Worm (Caenorhabditis elegans) whole organism, early embryonic: Measurements from ENCODE around the gene Y54G2A.40.

Experiments
- B0310.2 ChIP-seq: sonication (generic microtip); optimal IDR thresholded peaks from 2 replicates; lab custom pipeline; 2016; ENCODE audit warnings: mild to moderate bottlenecking, missing genetic modification characterization, missing compliant biosample characterization
- F13C5.2 ChIP-seq: sonication (generic microtip); optimal IDR thresholded peaks from 2 replicates; lab custom pipeline; 2017; ENCODE audit warnings: mild to moderate bottlenecking, missing genetic modification characterization, inconsistent platforms, missing compliant biosample characterization
- aly-1 ChIP-seq: sonication (generic microtip); optimal IDR thresholded peaks from 2 replicates; lab custom pipeline; 2016; ENCODE audit warnings: missing genetic modification characterization, missing compliant biosample characterization
- ama-1 ChIP-seq: fragments of 150-350 bp; optimal IDR thresholded peaks from 2 replicates; lab custom pipeline; 2014
- ceh-13 ChIP-seq: fragments of 200-800 bp; sonication (Bioruptor generic); optimal IDR thresholded peaks from 2 replicates; lab custom pipeline; 2018; ENCODE audit warnings: mild to moderate bottlenecking, missing genetic modification characterization, missing compliant biosample characterization
- ceh-36 ChIP-seq: sonication (generic microtip); optimal IDR thresholded peaks from 2 replicates; lab custom pipeline; 2016; ENCODE audit warnings: missing genetic modification characterization, inconsistent platforms, missing compliant biosample characterization
- ets-7 ChIP-seq: sonication (generic microtip); optimal IDR thresholded peaks from 2 replicates; lab custom pipeline; 2016; ENCODE audit warnings: missing genotype, missing genetic modification characterization, missing compliant biosample characterization
- flt-1 ChIP-seq: fragments of 200-800 bp; sonication (Bioruptor generic); IDR thresholded peaks from 2 replicates; pipeline ENCODE4 v1.3.6; 2022; ENCODE audit warnings: missing genetic modification characterization, missing compliant biosample characterization
- hmbx-1 ChIP-seq: sonication (generic microtip); optimal IDR thresholded peaks from 2 replicates; lab custom pipeline; 2016; ENCODE audit warnings: mild to moderate bottlenecking, missing genetic modification characterization, missing compliant biosample characterization
- hmg-4 ChIP-seq: fragments of 200-800 bp; sonication (Bioruptor generic); optimal IDR thresholded peaks from 2 replicates; lab custom pipeline; 2018; ENCODE audit warnings: mild to moderate bottlenecking, missing genetic modification characterization, missing compliant biosample characterization
- hnd-1 ChIP-seq: sonication (generic microtip); optimal IDR thresholded peaks from 2 replicates; lab custom pipeline; 2016; ENCODE audit warnings: missing genetic modification characterization, missing compliant biosample characterization
- pes-1 ChIP-seq: fragments of 200-800 bp; sonication (Bioruptor generic); IDR thresholded peaks from 2 replicates; pipeline ENCODE4 v1.3.6; 2022; ENCODE audit warnings: missing genetic modification reagents, missing genetic modification characterization, missing compliant biosample characterization
- sea-1 ChIP-seq: fragments of 200-800 bp; sonication (Bioruptor generic); conservative IDR thresholded peaks from 2 replicates; pipeline ENCODE4 v1.3.6; 2022; ENCODE audit warnings: missing genetic modification characterization, missing compliant biosample characterization

- no peak for TF ChIP-seq ama-1 (lab: Kevin White, UChicago)
- TF ChIP-seq pes-1 (GFP tag; lab: Robert Waterston, UW) = no peak
- TF ChIP-seq hnd-1 (tag; lab: Kevin White, UChicago) = no peak
- TF ChIP-seq hmbx-1 (tag; lab: Kevin White, UChicago) = no peak
- no peak for TF ChIP-seq F13C5.2 (tag; lab: Kevin White, UChicago)
- no peak for TF ChIP-seq ceh-13 (GFP tag; lab: Kevin White, UChicago)
- no peak for TF ChIP-seq hmg-4
- TF ChIP-seq B0310.2 = no peak
- no peak for TF ChIP-seq ceh-36
- no peak for TF ChIP-seq ets-7 (tag; lab: Kevin White, UChicago)
- no peak for TF ChIP-seq flt-1
- no peak for TF ChIP-seq sea-1
- no peak for TF ChIP-seq aly-1 (tag; lab: Kevin White, UChicago)
Observed at ce11 chrIV:2799389-2799788, 46.9 kb upstream of the Y54G2A.40 start, which contains the start of gene Y54G2A.10.
